Worm (Caenorhabditis elegans) whole organism, mixed stage, embryonic: ENCODE results near the gene sre-28.

Experiments
- bed-3 ChIP-seq: fragments of 200-800 bp; sonication (Bioruptor generic); optimal IDR thresholded peaks from 3 replicates; lab custom pipeline; 2018; ENCODE audit warnings: mild to moderate bottlenecking, missing genetic modification characterization, moderate library complexity, missing compliant biosample characterization
- ceh-43 ChIP-seq: fragments of 200-800 bp; sonication (Bioruptor generic); optimal IDR thresholded peaks from 2 replicates; lab custom pipeline; 2018; ENCODE audit warnings: mild to moderate bottlenecking, missing genetic modification characterization, moderate library complexity, missing compliant biosample characterization
- ceh-83 ChIP-seq: fragments of 200-800 bp; sonication (Bioruptor generic); optimal IDR thresholded peaks from 2 replicates; lab custom pipeline; 2018; ENCODE audit warnings: mild to moderate bottlenecking, missing genetic modification characterization, missing compliant biosample characterization
- ces-1 ChIP-seq: fragments of 150-350 bp; optimal IDR thresholded peaks from 2 replicates; lab custom pipeline; 2014; ENCODE audit warnings: missing biosample characterization, missing genetic modification reagents, missing genetic modification characterization
- lin-32 ChIP-seq: fragments of 200-800 bp; sonication (Bioruptor generic); optimal IDR thresholded peaks from 2 replicates; lab custom pipeline; 2018; ENCODE audit warnings: mild to moderate bottlenecking, missing genetic modification characterization, missing compliant biosample characterization
- lsy-2 ChIP-seq: fragments of 150-350 bp; optimal IDR thresholded peaks from 2 replicates; lab custom pipeline; 2014; ENCODE audit warnings: missing biosample characterization, missing genetic modification characterization
- nhr-28 ChIP-seq: fragments of 150-350 bp; optimal IDR thresholded peaks from 2 replicates; lab custom pipeline; 2014; ENCODE audit warnings: missing biosample characterization, missing genetic modification characterization
- nhr-76 ChIP-seq: sonication (generic microtip); optimal IDR thresholded peaks from 2 replicates; lab custom pipeline; 2017; ENCODE audit warnings: missing biosample characterization, missing genetic modification characterization
- pha-4 ChIP-seq: fragments of 150-350 bp; optimal IDR thresholded peaks from 2 replicates; lab custom pipeline; 2018; ENCODE audit warnings: missing biosample characterization, missing genetic modification reagents, missing genetic modification characterization
- sem-2 ChIP-seq: fragments of 200-800 bp; sonication (Bioruptor generic); optimal IDR thresholded peaks from 2 replicates; lab custom pipeline; 2018; ENCODE audit warnings: mild to moderate bottlenecking, missing genetic modification characterization, missing compliant biosample characterization
- unc-39 ChIP-seq: fragments of 150-350 bp; optimal IDR thresholded peaks from 2 replicates; lab custom pipeline; 2014; ENCODE audit warnings: missing biosample characterization, missing genetic modification characterization
- unc-62 ChIP-seq: fragments of 150-350 bp; optimal IDR thresholded peaks from 2 replicates; lab custom pipeline; 2014; ENCODE audit warnings: missing biosample characterization, missing genetic modification reagents, missing genetic modification characterization
- zip-8 ChIP-seq: fragments of 150-350 bp; optimal IDR thresholded peaks from 2 replicates; lab custom pipeline; 2014; ENCODE audit warnings: missing biosample characterization, missing genetic modification characterization
- ztf-11 ChIP-seq: fragments of 150-350 bp; optimal IDR thresholded peaks from 2 replicates; lab custom pipeline; 2014; ENCODE audit warnings: missing biosample characterization, missing genetic modification characterization

DNA sequence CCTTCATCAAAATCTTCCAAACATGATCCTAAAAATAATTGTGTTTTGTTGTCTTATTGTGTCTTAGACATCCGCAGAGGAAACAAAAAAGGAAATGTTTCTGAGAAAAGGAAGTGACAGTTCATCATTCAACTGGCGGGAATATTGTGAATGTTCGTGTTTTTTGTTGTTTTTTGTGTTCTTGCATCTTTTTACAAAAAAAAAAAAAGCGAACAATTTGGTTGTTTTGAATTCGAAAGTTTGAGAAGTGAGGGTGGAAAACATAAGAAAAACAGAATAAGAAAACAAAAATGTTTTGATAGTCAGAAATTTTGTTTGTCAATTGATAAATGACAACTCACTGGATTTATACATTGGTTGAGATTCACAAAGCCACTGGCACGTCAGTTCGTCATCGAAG lies 34.6 kb upstream of the sre-28 start:
- TF ChIP-seq unc-62 (GFP tag; lab: Kevin White, UChicago), result no peak
- no peak for TF ChIP-seq ces-1 (GFP tag; lab: Kevin White, UChicago)
- TF ChIP-seq nhr-28 (tag; lab: Kevin White, UChicago), result no peak
- TF ChIP-seq nhr-76 (tag; lab: Kevin White, UChicago), result no peak
- TF ChIP-seq unc-39 (tag; lab: Kevin White, UChicago), result no peak
- no peak for TF ChIP-seq ceh-43 (GFP tag; lab: Kevin White, UChicago)
- no peak for TF ChIP-seq bed-3 (GFP tag; lab: Kevin White, UChicago)
- no peak for TF ChIP-seq zip-8 (tag; lab: Kevin White, UChicago)
- no peak for TF ChIP-seq pha-4 (tag; lab: Kevin White, UChicago)
- no peak for TF ChIP-seq ztf-11 (tag; lab: Kevin White, UChicago)
- TF ChIP-seq sem-2 (GFP tag; lab: Kevin White, UChicago), result no peak
- TF ChIP-seq lin-32, result no peak
- TF ChIP-seq lsy-2 (tag; lab: Kevin White, UChicago), result no peak
- no peak for TF ChIP-seq ceh-83 (GFP tag; lab: Kevin White, UChicago)
